Fruit fly (Drosophila melanogaster) whole organism, embryonic: Measurements from ENCODE around the gene PolA1.

Experiments
- CG10431 ChIP-seq: fragments of 200-800 bp; sonication (Bioruptor generic); optimal IDR thresholded peaks from 3 replicates; lab custom pipeline; 2018; ENCODE audit warnings: missing biosample characterization, mild to moderate bottlenecking, missing genetic modification characterization
- CG1832 ChIP-seq: fragments of 200-800 bp; sonication (Bioruptor generic); optimal IDR thresholded peaks from 2 replicates; lab custom pipeline; 2017; ENCODE audit warnings: missing biosample characterization, mild to moderate bottlenecking, missing genetic modification characterization, inconsistent platforms
- Dad ChIP-seq: fragments of 200-800 bp; sonication (Bioruptor generic); optimal IDR thresholded peaks from 3 replicates; lab custom pipeline; 2016; ENCODE audit warnings: missing biosample characterization, missing genetic modification characterization
- Sox102F ChIP-seq: fragments of 200-800 bp; sonication (Bioruptor generic); optimal IDR thresholded peaks from 2 replicates; lab custom pipeline; 2018; ENCODE audit warnings: missing biosample characterization, mild to moderate bottlenecking, missing genetic modification characterization, moderate library complexity
- al ChIP-seq: fragments of 200-800 bp; sonication (Bioruptor generic); IDR thresholded peaks from 2 replicates; pipeline ENCODE4 v1.3.6; 2022; ENCODE audit warnings: missing biosample characterization, missing genetic modification characterization
- zf30C ChIP-seq: fragments of 200-800 bp; sonication (Bioruptor generic); optimal IDR thresholded peaks from 3 replicates; lab custom pipeline; 2018; ENCODE audit warnings: missing biosample characterization, mild to moderate bottlenecking, missing genetic modification characterization

dm6 chr3R:21655384-21655783, 16.2 kb downstream of the PolA1 start:
- TF ChIP-seq zf30C (GFP tag; lab: Kevin White, UChicago), result no peak
- TF ChIP-seq CG1832 (GFP tag; lab: Kevin White, UChicago), result no peak
- TF ChIP-seq al (GFP tag; lab: Robert Waterston, UW), result no peak
- TF ChIP-seq Sox102F (GFP tag; lab: Kevin White, UChicago), result no peak
- TF ChIP-seq CG10431, result no peak
- TF ChIP-seq Dad, result no peak
